Worm (Caenorhabditis elegans): ENCODE results near the gene C34F6.11.

DNA sequence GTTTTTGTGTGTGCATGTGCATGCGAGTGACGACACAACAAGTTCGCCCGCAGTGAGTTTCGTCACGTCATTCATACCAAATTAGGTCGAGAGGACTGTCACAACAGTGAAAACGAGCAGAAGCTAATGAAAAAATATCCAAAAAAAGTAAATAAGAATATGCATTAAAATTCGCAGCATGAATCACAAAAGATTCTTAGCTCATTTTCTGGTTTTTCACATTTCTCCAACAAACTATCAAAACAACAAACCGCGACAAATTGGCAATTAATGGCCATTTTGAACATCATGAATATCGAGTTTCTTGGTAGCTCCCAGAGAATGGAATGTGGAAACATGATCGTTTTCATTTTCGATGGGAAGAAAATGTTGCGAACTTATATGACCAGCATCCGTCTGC lies 39.9 kb upstream of the C34F6.11 start:
- no peak for TF ChIP-seq pros-1 (tag; optimal IDR thresholded peaks at IDR 0.05)
- no peak for TF ChIP-seq pag-3 (tag; optimal IDR thresholded peaks at IDR 0.05; ENCODE audit: borderline replicate concordance)
- no peak for TF ChIP-seq unc-55 (GFP tag; optimal IDR thresholded peaks at IDR 0.05)
- no peak for TF ChIP-seq lin-11 (tag; optimal IDR thresholded peaks at IDR 0.05)
- no peak for TF ChIP-seq tbx-2 (tag; optimal IDR thresholded peaks at IDR 0.05)
- no peak for TF ChIP-seq pha-4 (tag; optimal IDR thresholded peaks at IDR 0.05)
- no peak for TF ChIP-seq ama-1 (optimal IDR thresholded peaks at IDR 0.05)
- TF ChIP-seq C08G9.2 (tag; optimal IDR thresholded peaks at IDR 0.05), result no peak
- TF ChIP-seq che-1 (tag; optimal IDR thresholded peaks at IDR 0.05), result no peak
- no peak for TF ChIP-seq ztf-16 (tag; optimal IDR thresholded peaks at IDR 0.05)

Data from whole organism, late embryonic.